Worm (Caenorhabditis elegans): ENCODE data around the gene R11G1.11.

ce11 chrX:3668842-3669241 is 14.1 kb downstream of the R11G1.11 start, which contains the start of gene snet-1:
- no peak for TF ChIP-seq unc-62 (GFP tag; optimal IDR thresholded peaks at IDR 0.05)
- no peak for TF ChIP-seq pha-4 (tag; optimal IDR thresholded peaks at IDR 0.05)
- no peak for TF ChIP-seq lin-13 (tag; optimal IDR thresholded peaks at IDR 0.05)
- no peak for TF ChIP-seq nhr-76 (tag; optimal IDR thresholded peaks at IDR 0.05)
- no peak for TF ChIP-seq tbx-8 (GFP tag; optimal IDR thresholded peaks at IDR 0.05)
- no peak for TF ChIP-seq nhr-28 (tag; optimal IDR thresholded peaks at IDR 0.05)
- TF ChIP-seq snpc-4 (tag; optimal IDR thresholded peaks at IDR 0.05): no peak
- no peak for TF ChIP-seq blmp-1 (tag; optimal IDR thresholded peaks at IDR 0.05)
- TF ChIP-seq sem-2 (GFP tag; optimal IDR thresholded peaks at IDR 0.05): no peak
- TF ChIP-seq elt-1 (tag; optimal IDR thresholded peaks at IDR 0.05; ENCODE audit: borderline replicate concordance, insufficient read depth): no peak
- TF ChIP-seq flh-1 (GFP tag; optimal IDR thresholded peaks at IDR 0.05): no peak
- TF ChIP-seq unc-39 (tag; optimal IDR thresholded peaks at IDR 0.05): no peak
- TF ChIP-seq mls-2 (tag; optimal IDR thresholded peaks at IDR 0.05): no peak
- TF ChIP-seq elt-3 (tag; optimal IDR thresholded peaks at IDR 0.05): no peak

Measured in whole organism, mixed stage, embryonic.